Worm (Caenorhabditis elegans): ENCODE data around the gene hlh-34.

hlh-34 gene

ce11 chrV:13664340-13664916 is 42.8 kb downstream of the hlh-34 start (continued):
- TF ChIP-seq madf-5 (GFP tag; IDR thresholded peaks at IDR 0.05) (no peak), hlh-11 (tag; optimal IDR thresholded peaks at IDR 0.05) (peak; percentile 25)

ce11 chrV:13660660-13661325 is 46.4 kb downstream of the hlh-34 start, which contains the start of gene letm-1:
Gene letm-1, plus strand, starts transcription at chrV:13661257.
- TF ChIP-seq saeg-2 (GFP tag; IDR thresholded peaks at IDR 0.05) (no peak), mes-2 (tag; optimal IDR thresholded peaks at IDR 0.05; ENCODE audit: poor library complexity, severe bottlenecking) (peak; percentile 43), lin-38 (GFP tag; IDR thresholded peaks at IDR 0.05) (peak; percentile 55), nhr-28 (tag; optimal IDR thresholded peaks at IDR 0.05) (peak; percentile 45), ceh-28 (tag; optimal IDR thresholded peaks at IDR 0.05) (peak; percentile 24), nhr-77 (tag; optimal IDR thresholded peaks at IDR 0.05) (peak; percentile 15), mep-1 (tag; optimal IDR thresholded peaks at IDR 0.05) (peak; percentile 17), F37D6.2 (tag; optimal IDR thresholded peaks at IDR 0.05) (no peak), zag-1 (tag; optimal IDR thresholded peaks at IDR 0.05) (no peak), ama-1 (optimal IDR thresholded peaks at IDR 0.05) (no peak), T20F7.1 (GFP tag; optimal IDR thresholded peaks at IDR 0.05) (no peak), unc-62 (GFP tag; optimal IDR thresholded peaks at IDR 0.05 in 1 of 2) (peak in 1 of 2 experiments; percentile 33), unc-62 (tag; optimal IDR thresholded peaks at IDR 0.05) (no peak), dve-1 (tag; optimal IDR thresholded peaks at IDR 0.05; ENCODE audit: insufficient read depth) (peak; percentile 52), nhr-237 (tag; optimal IDR thresholded peaks at IDR 0.05) (no peak), aha-1 (tag) (peak; percentile 17), daf-16 (GFP tag; optimal IDR thresholded peaks at IDR 0.05) (peak in 1 of 2 experiments; percentile 0), daf-16 (tag; optimal IDR thresholded peaks at IDR 0.05) (peak; percentile 71), dmd-6 (GFP tag; IDR thresholded peaks at IDR 0.05) (peak; percentile 23; the same call in 1 of the 2 replicates), hlh-11 (tag; optimal IDR thresholded peaks at IDR 0.05) (peak; percentile 54), fkh-10 (GFP tag; optimal IDR thresholded peaks at IDR 0.05) (no peak), D1046.2 (GFP tag; IDR thresholded peaks at IDR 0.05) (no peak), hlh-30 (tag; optimal IDR thresholded peaks at IDR 0.05; ENCODE audit: insufficient read depth) (peak; percentile 25)

DNA sequence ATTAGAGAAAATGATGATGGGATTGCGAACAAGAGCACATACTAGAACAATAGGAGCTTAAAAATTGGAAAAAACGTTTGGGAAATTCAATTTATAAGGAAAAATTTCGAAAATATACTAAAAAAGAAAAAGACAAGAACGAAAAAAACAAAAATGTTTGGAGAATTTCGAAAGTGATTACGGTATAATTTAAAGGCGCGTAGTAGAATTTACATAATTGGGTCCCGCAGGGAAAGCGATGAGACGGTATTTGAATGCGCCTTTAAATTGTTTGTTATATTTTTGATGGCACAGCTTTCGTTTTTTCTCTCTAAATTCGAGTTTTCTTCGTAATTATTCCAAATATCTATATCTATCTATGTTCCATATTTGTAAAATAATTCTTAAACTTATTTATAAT is 47.1 kb downstream of the hlh-34 start:
- TF ChIP-seq skn-1 (tag; optimal IDR thresholded peaks at IDR 0.05): no peak
- TF ChIP-seq hmg-1.1 (GFP tag; IDR thresholded peaks at IDR 0.05): no peak
- peak; percentile 24 for TF ChIP-seq unc-130 (GFP tag; optimal IDR thresholded peaks at IDR 0.05)
- peak in 1 of 2 experiments; percentile 35 for TF ChIP-seq lsy-2 (tag; optimal IDR thresholded peaks at IDR 0.05)
- TF ChIP-seq lin-13 (GFP tag; optimal IDR thresholded peaks at IDR 0.05): no peak
- TF ChIP-seq nhr-42 (GFP tag; IDR thresholded peaks at IDR 0.05): no peak

- TF ChIP-seq nhr-77 (tag; optimal IDR thresholded peaks at IDR 0.05): peak; percentile 21
- TF ChIP-seq mdt-29 (GFP tag; IDR thresholded peaks at IDR 0.05): peak; percentile 29; the same call in 1 of the 2 replicates
- no peak for TF ChIP-seq T20F7.1 (GFP tag; optimal IDR thresholded peaks at IDR 0.05)
- no peak for TF ChIP-seq nhr-76 (tag; optimal IDR thresholded peaks at IDR 0.05)
- no peak for TF ChIP-seq hif-1 (tag; optimal IDR thresholded peaks at IDR 0.05)
- peak; percentile 58 for TF ChIP-seq hlh-11 (tag; optimal IDR thresholded peaks at IDR 0.05)
- TF ChIP-seq nhr-6 (tag; optimal IDR thresholded peaks at IDR 0.05): peak; percentile 54
- peak; percentile 80 for TF ChIP-seq hlh-30 (tag; optimal IDR thresholded peaks at IDR 0.05; ENCODE audit: insufficient read depth)
- no peak for TF ChIP-seq unc-39 (tag; optimal IDR thresholded peaks at IDR 0.05)
- TF ChIP-seq ceh-28 (tag; optimal IDR thresholded peaks at IDR 0.05): no peak
- TF ChIP-seq dmd-6 (GFP tag; IDR thresholded peaks at IDR 0.05): peak; percentile 60
- TF ChIP-seq Y75B8A.6 (GFP tag; IDR thresholded peaks at IDR 0.05): no peak
- no peak for TF ChIP-seq daf-16 (GFP tag; optimal IDR thresholded peaks at IDR 0.05)
- peak; percentile 51 for TF ChIP-seq daf-16 (tag; optimal IDR thresholded peaks at IDR 0.05)
- TF ChIP-seq vab-7 (GFP tag; IDR thresholded peaks at IDR 0.05): no peak
- TF ChIP-seq mxl-3 (GFP tag; optimal IDR thresholded peaks at IDR 0.05): peak; percentile 63
- TF ChIP-seq nhr-28 (tag; optimal IDR thresholded peaks at IDR 0.05): peak; percentile 70
- TF ChIP-seq set-16 (GFP tag; IDR thresholded peaks at IDR 0.05): no peak
- TF ChIP-seq dve-1 (tag; optimal IDR thresholded peaks at IDR 0.05; ENCODE audit: insufficient read depth): peak; percentile 35
- no peak for TF ChIP-seq daf-8 (GFP tag; IDR thresholded peaks at IDR 0.05)
- TF ChIP-seq unc-62 (GFP tag; optimal IDR thresholded peaks at IDR 0.05 in 1 of 2): no peak
- TF ChIP-seq unc-62 (tag; optimal IDR thresholded peaks at IDR 0.05): no peak
- TF ChIP-seq lir-3 (tag; optimal IDR thresholded peaks at IDR 0.05): no peak
- TF ChIP-seq F44E2.7 (GFP tag; IDR thresholded peaks at IDR 0.05): no peak
- TF ChIP-seq lim-7 (GFP tag; IDR thresholded peaks at IDR 0.05): no peak
- TF ChIP-seq ZK337.2 (GFP tag; IDR thresholded peaks at IDR 0.05): no peak
Measured at ce11 chrV:13659219-13659618, 48.0 kb downstream of the hlh-34 start.
